Worm (Caenorhabditis elegans) whole organism, L4 larva: ENCODE results near the gene ergi-2.

ENCODE experiments used
- F37D6.2 ChIP-seq: sonication (generic microtip); optimal IDR thresholded peaks from 2 replicates; lab custom pipeline; 2016; ENCODE audit warnings: mild to moderate bottlenecking, missing genetic modification characterization, missing compliant biosample characterization
- F49E8.2 ChIP-seq: sonication (generic microtip); optimal IDR thresholded peaks from 2 replicates; lab custom pipeline; 2016; ENCODE audit warnings: missing compliant biosample characterization, mild to moderate bottlenecking, missing genetic modification characterization, borderline replicate concordance
- R02D3.7 ChIP-seq: fragments of 150-350 bp; sonication (generic microtip); optimal IDR thresholded peaks from 3 replicates; lab custom pipeline; 2014; ENCODE audit warnings: missing biosample characterization, missing genetic modification characterization
- T26A8.4 ChIP-seq: fragments of 200-800 bp; sonication (Bioruptor generic); IDR thresholded peaks from 2 replicates; pipeline ENCODE4 v1.3.6; 2022; ENCODE audit warnings: missing genetic modification characterization, missing compliant biosample characterization
- Y105C5A.15 ChIP-seq: fragments of 200-800 bp; sonication (Bioruptor generic); IDR thresholded peaks from 2 replicates; pipeline ENCODE4 v1.3.6; 2022; ENCODE audit warnings: missing genetic modification characterization, missing compliant biosample characterization
- Y48G9A.11 ChIP-seq: fragments of 200-800 bp; sonication (Bioruptor generic); IDR thresholded peaks from 2 replicates; pipeline ENCODE4 v1.3.6; 2022; ENCODE audit warnings: missing genetic modification reagents, missing genetic modification characterization, missing compliant biosample characterization
- ZK337.2 ChIP-seq: fragments of 200-800 bp; sonication (Bioruptor generic); IDR thresholded peaks from 2 replicates; pipeline ENCODE4 v1.3.6; 2022; ENCODE audit warnings: missing genetic modification reagents, missing genetic modification characterization, missing compliant biosample characterization
- aha-1 ChIP-seq: fragments of 150-350 bp; peaks from one replicate; lab custom pipeline; 2014; ENCODE audit warnings: missing biosample characterization, missing genetic modification characterization
- attf-4 ChIP-seq: sonication (generic microtip); optimal IDR thresholded peaks from 3 replicates; lab custom pipeline; 2017; ENCODE audit warnings: missing biosample characterization, missing genetic modification characterization
- ceh-44 ChIP-seq: fragments of 200-800 bp; sonication (Bioruptor generic); IDR thresholded peaks from 2 replicates; pipeline ENCODE4 v1.3.6; 2022; ENCODE audit warnings: missing genetic modification reagents, missing genetic modification characterization, missing compliant biosample characterization
- ceh-62 ChIP-seq: sonication (generic microtip); optimal IDR thresholded peaks from 2 replicates; lab custom pipeline; 2017; ENCODE audit warnings: missing biosample characterization, missing genetic modification characterization
- cey-2 ChIP-seq: sonication (generic microtip); optimal IDR thresholded peaks from 3 replicates; lab custom pipeline; 2017; ENCODE audit warnings: missing genetic modification characterization, mild to moderate bottlenecking, missing compliant biosample characterization, antibody characterized with exemption, borderline replicate concordance; ENCODE audit not compliant: insufficient read depth
- ctbp-1 ChIP-seq: fragments of 200-800 bp; sonication (Bioruptor generic); IDR thresholded peaks from 2 replicates; pipeline ENCODE4 v1.3.6; 2022; ENCODE audit warnings: missing genetic modification reagents, missing genetic modification characterization, missing compliant biosample characterization
- daf-12 ChIP-seq: fragments of 150-350 bp; optimal IDR thresholded peaks from 2 replicates; lab custom pipeline; 2014; ENCODE audit warnings: missing biosample characterization, missing genetic modification reagents, missing genetic modification characterization
- daf-19 ChIP-seq: fragments of 200-800 bp; sonication (Bioruptor generic); conservative IDR thresholded peaks from 2 replicates; pipeline ENCODE4 v1.3.6; 2022; ENCODE audit warnings: missing genetic modification characterization, missing compliant biosample characterization
- daf-8 ChIP-seq: fragments of 200-800 bp; sonication (Bioruptor generic); IDR thresholded peaks from 2 replicates; pipeline ENCODE4 v1.3.6; 2022; ENCODE audit warnings: missing genetic modification characterization, missing compliant biosample characterization
- dmd-8 ChIP-seq: fragments of 200-800 bp; sonication (Bioruptor generic); IDR thresholded peaks from 2 replicates; pipeline ENCODE4 v1.3.6; 2022; ENCODE audit warnings: missing genetic modification characterization, missing compliant biosample characterization
- dmd-9 ChIP-seq: fragments of 200-800 bp; sonication (Bioruptor generic); IDR thresholded peaks from 2 replicates; pipeline ENCODE4 v1.3.6; 2022; ENCODE audit warnings: missing genetic modification reagents, missing genetic modification characterization, missing compliant biosample characterization
- egl-27 ChIP-seq: sonication (generic microtip); optimal IDR thresholded peaks from 3 replicates; lab custom pipeline; 2017; ENCODE audit warnings: missing biosample characterization, missing genetic modification reagents, missing genetic modification characterization
- egl-43 ChIP-seq: fragments of 200-800 bp; sonication (Bioruptor generic); IDR thresholded peaks from 2 replicates; pipeline ENCODE4 v1.3.6; 2022; ENCODE audit warnings: missing genetic modification reagents, missing genetic modification characterization, missing compliant biosample characterization
- fkh-10 ChIP-seq: fragments of 150-350 bp; optimal IDR thresholded peaks from 2 replicates; lab custom pipeline; 2014; ENCODE audit warnings: missing biosample characterization, missing genetic modification reagents, missing genetic modification characterization
- fos-1 ChIP-seq: fragments of 150-350 bp; optimal IDR thresholded peaks from 2 replicates; lab custom pipeline; 2014; ENCODE audit warnings: missing biosample characterization, missing genetic modification characterization
- gei-8 ChIP-seq: fragments of 200-800 bp; sonication (Bioruptor generic); optimal IDR thresholded peaks from 2 replicates; lab custom pipeline; 2018; ENCODE audit warnings: mild to moderate bottlenecking, missing genetic modification characterization, missing compliant biosample characterization
- hif-1 ChIP-seq, 2 experiments: sonication (generic microtip); optimal IDR thresholded peaks; 2 replicates each; lab custom pipeline; 2016 to 2017; ENCODE audit warnings: missing compliant biosample characterization in 2 of 2, missing genetic modification characterization in 2 of 2, missing genetic modification reagents in 2 of 2, missing genotype in 2 of 2, mild to moderate bottlenecking in 1 of 2
- hlh-11 ChIP-seq: fragments of 200-800 bp; sonication (Bioruptor generic); optimal IDR thresholded peaks from 2 replicates; lab custom pipeline; 2018; ENCODE audit warnings: mild to moderate bottlenecking, missing genetic modification characterization, missing compliant biosample characterization
- hmg-1.1 ChIP-seq: fragments of 200-800 bp; sonication (Bioruptor generic); IDR thresholded peaks from 2 replicates; pipeline ENCODE4 v1.3.6; 2022; ENCODE audit warnings: missing genetic modification reagents, missing genetic modification characterization, missing compliant biosample characterization
- jun-1 ChIP-seq: fragments of 150-350 bp; optimal IDR thresholded peaks from 2 replicates; lab custom pipeline; 2014; ENCODE audit warnings: missing biosample characterization, missing genetic modification reagents, missing genetic modification characterization
- lim-7 ChIP-seq: fragments of 200-800 bp; sonication (Bioruptor generic); IDR thresholded peaks from 2 replicates; pipeline ENCODE4 v1.3.6; 2022; ENCODE audit warnings: missing genetic modification characterization, missing compliant biosample characterization
- lin-1 ChIP-seq: fragments of 200-800 bp; sonication (Bioruptor generic); IDR thresholded peaks from 2 replicates; pipeline ENCODE4 v1.3.6; 2022; ENCODE audit warnings: missing genetic modification reagents, missing genetic modification characterization, missing compliant biosample characterization
- lin-13 ChIP-seq: fragments of 150-350 bp; optimal IDR thresholded peaks from 2 replicates; lab custom pipeline; 2014; ENCODE audit warnings: missing biosample characterization, missing genetic modification reagents, missing genetic modification characterization
- lin-38 ChIP-seq: fragments of 200-800 bp; sonication (Bioruptor generic); IDR thresholded peaks from 2 replicates; pipeline ENCODE4 v1.3.6; 2022; ENCODE audit warnings: missing genetic modification reagents, missing genetic modification characterization, missing compliant biosample characterization
- lir-3 ChIP-seq: sonication (generic microtip); optimal IDR thresholded peaks from 2 replicates; lab custom pipeline; 2016; ENCODE audit warnings: mild to moderate bottlenecking, missing genetic modification characterization, missing compliant biosample characterization
- lsy-2 ChIP-seq, 2 experiments: fragments of 150-350 bp in 1 of 2; sonication (generic microtip) in 1 of 2; optimal IDR thresholded peaks; 2 replicates each; lab custom pipeline; 2014 to 2017; ENCODE audit warnings: missing biosample characterization in 2 of 2, missing genetic modification characterization in 2 of 2
- mep-1 ChIP-seq: fragments of 150-350 bp; sonication (generic microtip); optimal IDR thresholded peaks from 3 replicates; lab custom pipeline; 2014; ENCODE audit warnings: missing biosample characterization, missing genetic modification characterization
- mes-2 ChIP-seq: sonication (generic microtip); optimal IDR thresholded peaks from 2 replicates; lab custom pipeline; 2016; ENCODE audit warnings: missing genotype, mild to moderate bottlenecking, missing genetic modification characterization, missing compliant biosample characterization; ENCODE audit not compliant: poor library complexity, severe bottlenecking
- nhr-10 ChIP-seq: fragments of 150-350 bp; optimal IDR thresholded peaks from 2 replicates; lab custom pipeline; 2014; ENCODE audit warnings: missing biosample characterization, missing genetic modification characterization
- nhr-102 ChIP-seq: sonication (generic microtip); optimal IDR thresholded peaks from 2 replicates; lab custom pipeline; 2016; ENCODE audit warnings: mild to moderate bottlenecking, missing genetic modification characterization, moderate library complexity, missing compliant biosample characterization
- nhr-11 ChIP-seq: fragments of 150-350 bp; optimal IDR thresholded peaks from 2 replicates; lab custom pipeline; 2014; ENCODE audit warnings: missing biosample characterization, missing genetic modification characterization
- nhr-237 ChIP-seq: sonication (generic microtip); optimal IDR thresholded peaks from 2 replicates; lab custom pipeline; 2017; ENCODE audit warnings: missing biosample characterization, missing genetic modification characterization
- nhr-28 ChIP-seq: fragments of 150-350 bp; optimal IDR thresholded peaks from 2 replicates; lab custom pipeline; 2014; ENCODE audit warnings: missing biosample characterization, missing genetic modification characterization
- nhr-42 ChIP-seq: fragments of 200-800 bp; sonication (Bioruptor generic); IDR thresholded peaks from 2 replicates; pipeline ENCODE4 v1.3.6; 2022; ENCODE audit warnings: missing genetic modification characterization, missing compliant biosample characterization
- nhr-6 ChIP-seq: fragments of 150-350 bp; optimal IDR thresholded peaks from 2 replicates; lab custom pipeline; 2014; ENCODE audit warnings: missing biosample characterization, missing genetic modification characterization
- nhr-76 ChIP-seq: fragments of 150-350 bp; optimal IDR thresholded peaks from 2 replicates; lab custom pipeline; 2014; ENCODE audit warnings: missing biosample characterization, missing genetic modification characterization
- nhr-77 ChIP-seq: fragments of 150-350 bp; optimal IDR thresholded peaks from 2 replicates; lab custom pipeline; 2014; ENCODE audit warnings: missing biosample characterization, missing genetic modification characterization
- rbr-2 ChIP-seq: sonication (generic microtip); optimal IDR thresholded peaks from 2 replicates; lab custom pipeline; 2016; ENCODE audit warnings: missing genotype, missing genetic modification characterization, missing compliant biosample characterization
- saeg-2 ChIP-seq: fragments of 200-800 bp; sonication (Bioruptor generic); IDR thresholded peaks from 2 replicates; pipeline ENCODE4 v1.3.6; 2022; ENCODE audit warnings: missing genetic modification reagents, missing genetic modification characterization, missing compliant biosample characterization
- set-16 ChIP-seq: fragments of 200-800 bp; sonication (Bioruptor generic); IDR thresholded peaks from 2 replicates; pipeline ENCODE4 v1.3.6; 2022; ENCODE audit warnings: missing genetic modification reagents, missing genetic modification characterization, missing compliant biosample characterization
- snpc-1.2 ChIP-seq: fragments of 200-800 bp; sonication (Bioruptor generic); IDR thresholded peaks from 2 replicates; pipeline ENCODE4 v1.3.6; 2022; ENCODE audit warnings: missing genetic modification reagents, missing genetic modification characterization, missing compliant biosample characterization
- snpc-4 ChIP-seq: fragments of 150-350 bp; optimal IDR thresholded peaks from 2 replicates; lab custom pipeline; 2014; ENCODE audit warnings: missing biosample characterization, missing genetic modification characterization
- tra-1 ChIP-seq: fragments of 200-800 bp; sonication (Bioruptor generic); IDR thresholded peaks from 2 replicates; pipeline ENCODE4 v1.3.6; 2022; ENCODE audit warnings: missing genetic modification reagents, missing genetic modification characterization, missing compliant biosample characterization
- vab-7 ChIP-seq: fragments of 200-800 bp; sonication (Bioruptor generic); IDR thresholded peaks from 2 replicates; pipeline ENCODE4 v1.3.6; 2022; ENCODE audit warnings: missing genetic modification reagents, missing genetic modification characterization, missing compliant biosample characterization
- zfp-2 ChIP-seq: sonication (generic microtip); optimal IDR thresholded peaks from 2 replicates; lab custom pipeline; 2016; ENCODE audit warnings: mild to moderate bottlenecking, missing genetic modification characterization, missing compliant biosample characterization
- ztf-11 ChIP-seq: fragments of 150-350 bp; optimal IDR thresholded peaks from 2 replicates; lab custom pipeline; 2014; ENCODE audit warnings: missing biosample characterization, missing genetic modification characterization

Gene ergi-2

DNA sequence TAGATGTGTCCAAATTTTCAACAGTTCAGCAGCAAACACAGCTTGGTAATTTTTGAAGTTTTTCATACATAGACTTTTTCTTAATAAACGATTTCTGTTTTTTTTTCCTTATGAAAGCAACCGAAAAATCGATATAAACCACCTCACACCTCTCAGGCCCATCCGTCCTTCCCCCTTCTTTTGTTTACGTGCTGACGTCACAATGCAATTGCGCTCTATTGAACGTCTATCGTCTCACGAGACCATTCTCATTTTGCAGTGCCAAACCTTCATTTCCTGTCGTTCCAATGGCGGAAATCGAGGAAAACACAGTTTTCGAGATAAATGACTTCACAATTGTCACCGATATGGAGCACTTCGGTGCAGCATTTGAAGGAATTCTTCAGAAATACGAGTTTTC is 23.8 kb downstream of the ergi-2 start, which contains the start of gene rbg-1 (continued):
- TF ChIP-seq hif-1 (tag; optimal IDR thresholded peaks at IDR 0.05; lab: Kevin White, UChicago) (peak in 1 of 2 experiments; percentile 45), set-16 (GFP tag; lab: Robert Waterston, UW) (no peak), F37D6.2 (no peak), daf-8 (GFP tag; lab: Robert Waterston, UW) (no peak), nhr-237 (tag; lab: Kevin White, UChicago) (no peak), mep-1 (tag; lab: Kevin White, UChicago) (peak; percentile 84), zfp-2 (tag; lab: Kevin White, UChicago) (no peak), lsy-2 (tag; optimal IDR thresholded peaks at IDR 0.05; lab: Kevin White, UChicago) (peak in 1 of 2 experiments; percentile 78), ceh-44 (GFP tag; lab: Robert Waterston, UW) (0 out of 2 replicates have a peak, but pooled peaks have one; percentile 16), fkh-10 (peak; percentile 53), lin-38 (GFP tag; lab: Robert Waterston, UW) (peak; percentile 95), nhr-28 (tag; lab: Kevin White, UChicago) (peak; percentile 55), fos-1 (tag; lab: Kevin White, UChicago) (no peak), daf-19 (GFP tag; lab: Robert Waterston, UW) (no peak), ztf-11 (tag; lab: Kevin White, UChicago) (no peak), lin-1 (GFP tag; lab: Robert Waterston, UW) (peak; percentile 61; the same call in 1 of the 2 replicates), hmg-1.1 (GFP tag; lab: Robert Waterston, UW) (peak; percentile 59), nhr-102 (tag; lab: Kevin White, UChicago) (peak; percentile 45), ctbp-1 (GFP tag; lab: Robert Waterston, UW) (peak; percentile 58; the same call in 1 of the 2 replicates), jun-1 (tag; lab: Kevin White, UChicago) (no peak), aha-1 (tag; lab: Kevin White, UChicago) (peak; percentile 87), F49E8.2 (tag; lab: Kevin White, UChicago) (no peak), snpc-1.2 (GFP tag; lab: Robert Waterston, UW) (no peak), Y105C5A.15 (no peak), saeg-2 (GFP tag; lab: Robert Waterston, UW) (no peak), attf-4 (tag; lab: Kevin White, UChicago) (no peak), ZK337.2 (GFP tag; lab: Robert Waterston, UW) (no peak), ceh-62 (no peak), nhr-76 (tag; lab: Kevin White, UChicago) (no peak), dmd-9 (GFP tag; lab: Robert Waterston, UW) (no peak), Y48G9A.11 (no peak), T26A8.4 (GFP tag; lab: Robert Waterston, UW) (peak; percentile 71), tra-1 (GFP tag; lab: Robert Waterston, UW) (0 out of 2 replicates have a peak, but pooled peaks have one; percentile 53), gei-8 (GFP tag; lab: Kevin White, UChicago) (no peak), snpc-4 (tag; lab: Kevin White, UChicago) (no peak), lim-7 (GFP tag; lab: Robert Waterston, UW) (no peak), nhr-11 (tag; lab: Kevin White, UChicago) (peak; percentile 65), vab-7 (no peak), lir-3 (no peak), daf-12 (tag; lab: Kevin White, UChicago) (no peak), hlh-11 (peak; percentile 81), R02D3.7 (tag; lab: Kevin White, UChicago) (no peak), dmd-8 (GFP tag; lab: Robert Waterston, UW) (no peak), lin-13 (peak; percentile 65), egl-27 (no peak), nhr-42 (0 out of 2 replicates have a peak, but pooled peaks have one; percentile 29), nhr-6 (peak; percentile 88), nhr-77 (tag; lab: Kevin White, UChicago) (peak; percentile 69), nhr-10 (no peak), egl-43 (GFP tag; lab: Robert Waterston, UW) (no peak), rbr-2 (peak; percentile 78), cey-2 (tag; lab: Kevin White, UChicago) (no peak), mes-2 (tag; lab: Kevin White, UChicago) (peak; percentile 85)
